Fruit fly (Drosophila melanogaster) whole organism, embryonic: ENCODE measurements around the gene CG32700.

Experiments
- Abd-B ChIP-seq: fragments of 200-800 bp; sonication (Bioruptor generic); optimal IDR thresholded peaks from 2 replicates; lab custom pipeline; 2018; ENCODE audit warnings: missing biosample characterization, mild to moderate bottlenecking, missing genetic modification characterization, moderate library complexity
- Asciz ChIP-seq: fragments of 200-800 bp; sonication (Bioruptor generic); optimal IDR thresholded peaks from 2 replicates; lab custom pipeline; 2017; ENCODE audit warnings: missing biosample characterization, mild to moderate bottlenecking, missing genetic modification characterization, missing genetic modification reagents
- B-H2 ChIP-seq: fragments of 200-800 bp; sonication (Bioruptor generic); optimal IDR thresholded peaks from 2 replicates; lab custom pipeline; 2018; ENCODE audit warnings: missing biosample characterization, mild to moderate bottlenecking, missing genetic modification characterization
- BEAF-32 ChIP-seq: fragments of 200-800 bp; sonication (Bioruptor generic); optimal IDR thresholded peaks from 3 replicates; lab custom pipeline; 2017; ENCODE audit warnings: missing biosample characterization, missing genetic modification characterization, mild to moderate bottlenecking, moderate library complexity, missing genetic modification reagents
- CG10147 ChIP-seq: fragments of 200-800 bp; sonication (Bioruptor generic); optimal IDR thresholded peaks from 2 replicates; lab custom pipeline; 2019; ENCODE audit warnings: missing biosample characterization, mild to moderate bottlenecking, missing genetic modification characterization, moderate library complexity
- CG10366 ChIP-seq: fragments of 200-800 bp; sonication (Bioruptor generic); IDR thresholded peaks from 2 replicates; pipeline ENCODE4 v1.3.6; 2022; ENCODE audit warnings: missing biosample characterization, missing genetic modification characterization
- CG13624 ChIP-seq: fragments of 200-800 bp; sonication (Bioruptor generic); optimal IDR thresholded peaks from 2 replicates; lab custom pipeline; 2016; ENCODE audit warnings: missing biosample characterization, missing genetic modification characterization
- CG14441 ChIP-seq: fragments of 200-800 bp; sonication (Bioruptor generic); IDR thresholded peaks from 2 replicates; pipeline ENCODE4 v1.3.6; 2022; ENCODE audit warnings: missing biosample characterization, missing genetic modification characterization
- CG17829 ChIP-seq: fragments of 200-800 bp; optimal IDR thresholded peaks from 2 replicates; lab custom pipeline; 2019; ENCODE audit warnings: missing biosample characterization, mild to moderate bottlenecking, missing genetic modification characterization, moderate library complexity
- CG18262 ChIP-seq: fragments of 200-800 bp; optimal IDR thresholded peaks from 3 replicates; lab custom pipeline; 2019; ENCODE audit warnings: missing biosample characterization, mild to moderate bottlenecking, missing genetic modification characterization, moderate library complexity
- CG32767 ChIP-seq: fragments of 200-800 bp; sonication (Bioruptor generic); IDR thresholded peaks from 2 replicates; pipeline ENCODE4 v1.3.6; 2022; ENCODE audit warnings: missing biosample characterization, missing genetic modification characterization
- CG34376 ChIP-seq: fragments of 200-800 bp; sonication (Bioruptor generic); optimal IDR thresholded peaks from 2 replicates; lab custom pipeline; 2018; ENCODE audit warnings: missing biosample characterization, mild to moderate bottlenecking, missing genetic modification characterization
- CG3838 ChIP-seq: fragments of 200-800 bp; sonication (Bioruptor generic); optimal IDR thresholded peaks from 3 replicates; lab custom pipeline; 2016; ENCODE audit warnings: missing biosample characterization, missing genetic modification characterization
- CG42726 ChIP-seq: fragments of 200-800 bp; sonication (Bioruptor generic); IDR thresholded peaks from 2 replicates; pipeline ENCODE4 v1.3.6; 2022; ENCODE audit warnings: missing biosample characterization, missing genetic modification characterization; ENCODE audit not compliant: partially characterized antibody
- CG4282 ChIP-seq: fragments of 200-800 bp; sonication (Bioruptor generic); optimal IDR thresholded peaks from 2 replicates; lab custom pipeline; 2016; ENCODE audit warnings: missing biosample characterization, missing genetic modification characterization
- CG4707 ChIP-seq: fragments of 200-800 bp; sonication (Bioruptor generic); optimal IDR thresholded peaks from 2 replicates; lab custom pipeline; 2018; ENCODE audit warnings: missing biosample characterization, mild to moderate bottlenecking, missing genetic modification characterization, moderate library complexity
- CG5953 ChIP-seq: fragments of 200-800 bp; sonication (Bioruptor generic); IDR thresholded peaks from 2 replicates; pipeline ENCODE4 v1.3.6; 2022; ENCODE audit warnings: missing biosample characterization, missing genetic modification characterization
- CG7357 ChIP-seq: fragments of 200-800 bp; sonication (Bioruptor generic); IDR thresholded peaks from 3 replicates; pipeline ENCODE4 v1.3.6; 2022; ENCODE audit warnings: missing biosample characterization, missing genetic modification characterization
- D19A ChIP-seq: fragments of 200-800 bp; optimal IDR thresholded peaks from 3 replicates; lab custom pipeline; 2019; ENCODE audit warnings: missing biosample characterization, mild to moderate bottlenecking, missing genetic modification characterization, moderate library complexity
- Dad ChIP-seq: fragments of 200-800 bp; sonication (Bioruptor generic); optimal IDR thresholded peaks from 3 replicates; lab custom pipeline; 2016; ENCODE audit warnings: missing biosample characterization, missing genetic modification characterization
- Deaf1 ChIP-seq: fragments of 200-800 bp; optimal IDR thresholded peaks from 3 replicates; lab custom pipeline; 2019; ENCODE audit warnings: missing biosample characterization, mild to moderate bottlenecking, missing genetic modification characterization, moderate library complexity
- Dek ChIP-seq: fragments of 200-800 bp; sonication (Bioruptor generic); optimal IDR thresholded peaks from 3 replicates; lab custom pipeline; 2019; ENCODE audit warnings: missing biosample characterization, mild to moderate bottlenecking, missing genetic modification characterization, moderate library complexity
- Gsc ChIP-seq: fragments of 200-800 bp; sonication (Bioruptor generic); IDR thresholded peaks from 2 replicates; pipeline ENCODE4 v1.3.6; 2022; ENCODE audit warnings: missing biosample characterization, missing genetic modification characterization
- HHEX ChIP-seq: fragments of 200-800 bp; sonication (Bioruptor generic); optimal IDR thresholded peaks from 3 replicates; lab custom pipeline; 2017; ENCODE audit warnings: missing biosample characterization, mild to moderate bottlenecking, missing genetic modification characterization, missing genetic modification reagents
- Jarid2 ChIP-seq: fragments of 200-800 bp; sonication (Bioruptor generic); optimal IDR thresholded peaks from 3 replicates; lab custom pipeline; 2017; ENCODE audit warnings: mild to moderate bottlenecking, missing biosample characterization, missing genetic modification reagents, missing genetic modification characterization
- Optix ChIP-seq: fragments of 200-800 bp; sonication (Bioruptor generic); IDR thresholded peaks from 3 replicates; pipeline ENCODE4 v1.3.6; 2022; ENCODE audit warnings: missing biosample characterization, missing genetic modification characterization
- Scr ChIP-seq: fragments of 200-800 bp; sonication (Bioruptor generic); IDR thresholded peaks from 2 replicates; pipeline ENCODE4 v1.3.6; 2022; ENCODE audit warnings: missing biosample characterization, missing genetic modification characterization; ENCODE audit not compliant: partially characterized antibody
- Sox102F ChIP-seq: fragments of 200-800 bp; sonication (Bioruptor generic); optimal IDR thresholded peaks from 2 replicates; lab custom pipeline; 2018; ENCODE audit warnings: missing biosample characterization, mild to moderate bottlenecking, missing genetic modification characterization, moderate library complexity
- al ChIP-seq: fragments of 200-800 bp; sonication (Bioruptor generic); IDR thresholded peaks from 2 replicates; pipeline ENCODE4 v1.3.6; 2022; ENCODE audit warnings: missing biosample characterization, missing genetic modification characterization
- ase ChIP-seq: fragments of 200-800 bp; sonication (Bioruptor generic); IDR thresholded peaks from 3 replicates; pipeline ENCODE4 v1.3.6; 2022; ENCODE audit warnings: missing biosample characterization, missing genetic modification characterization
- ato ChIP-seq: fragments of 200-800 bp; sonication (Bioruptor generic); IDR thresholded peaks from 2 replicates; pipeline ENCODE4 v1.3.6; 2022; ENCODE audit warnings: missing biosample characterization, missing genetic modification characterization; ENCODE audit not compliant: partially characterized antibody
- bcd ChIP-seq: fragments of 200-800 bp; sonication (Bioruptor generic); optimal IDR thresholded peaks from 2 replicates; lab custom pipeline; 2017; ENCODE audit warnings: missing biosample characterization, mild to moderate bottlenecking, missing genetic modification characterization
- corto ChIP-seq: fragments of 200-800 bp; sonication (Bioruptor generic); optimal IDR thresholded peaks from 2 replicates; lab custom pipeline; 2016; ENCODE audit warnings: missing biosample characterization, mild to moderate bottlenecking, missing genetic modification characterization, moderate library complexity
- dmrt99B ChIP-seq: fragments of 200-800 bp; sonication (Bioruptor generic); optimal IDR thresholded peaks from 2 replicates; lab custom pipeline; 2018; ENCODE audit warnings: missing biosample characterization, mild to moderate bottlenecking, missing genetic modification characterization, moderate library complexity
- emc ChIP-seq: fragments of 200-800 bp; sonication (Bioruptor generic); optimal IDR thresholded peaks from 2 replicates; lab custom pipeline; 2016; ENCODE audit warnings: missing biosample characterization, missing genetic modification characterization
- eyg ChIP-seq: fragments of 200-800 bp; sonication (Bioruptor generic); optimal IDR thresholded peaks from 3 replicates; lab custom pipeline; 2016; ENCODE audit warnings: missing biosample characterization, missing genetic modification characterization
- gcm ChIP-seq: fragments of 200-800 bp; sonication (Bioruptor generic); optimal IDR thresholded peaks from 2 replicates; lab custom pipeline; 2019; ENCODE audit warnings: missing biosample characterization, mild to moderate bottlenecking, missing genetic modification characterization, moderate library complexity
- gt ChIP-seq: fragments of 200-800 bp; sonication (Bioruptor generic); IDR thresholded peaks from 2 replicates; pipeline ENCODE4 v1.3.6; 2022; ENCODE audit warnings: missing biosample characterization, missing genetic modification characterization
- kni ChIP-seq: fragments of 200-800 bp; sonication (Bioruptor generic); optimal IDR thresholded peaks from 3 replicates; lab custom pipeline; 2017; ENCODE audit warnings: mild to moderate bottlenecking, missing biosample characterization, missing genetic modification reagents, missing genetic modification characterization
- lov ChIP-seq, 2 experiments: fragments of 200-800 bp in 1 of 2; fragments of >200 bp in 1 of 2; sonication (Bioruptor generic) in 1 of 2; IDR thresholded peaks in 1 of 2; optimal IDR thresholded peaks in 1 of 2; 2 replicates in 1 of 2; 3 replicates in 1 of 2; pipeline versions ENCODE4 v1.3.6 to Lab custom; 2017 to 2022; ENCODE audit warnings: missing biosample characterization in 1 of 2, missing genetic modification characterization in 1 of 2
- oc ChIP-seq: fragments of 200-800 bp; sonication (Bioruptor generic); optimal IDR thresholded peaks from 2 replicates; lab custom pipeline; 2018; ENCODE audit warnings: missing biosample characterization, mild to moderate bottlenecking, missing genetic modification characterization, moderate library complexity
- onecut ChIP-seq: fragments of 200-800 bp; sonication (Bioruptor generic); IDR thresholded peaks from 2 replicates; pipeline ENCODE4 v1.3.6; 2022; ENCODE audit warnings: missing biosample characterization, missing genetic modification characterization
- sd ChIP-seq: fragments of 200-800 bp; sonication (Bioruptor generic); optimal IDR thresholded peaks from 3 replicates; lab custom pipeline; 2018; ENCODE audit warnings: missing biosample characterization, mild to moderate bottlenecking, missing genetic modification characterization, moderate library complexity
- shn ChIP-seq: fragments of 200-800 bp; sonication (Bioruptor generic); optimal IDR thresholded peaks from 3 replicates; lab custom pipeline; 2016; ENCODE audit warnings: missing biosample characterization, missing genetic modification characterization
- sob ChIP-seq: fragments of 200-800 bp; sonication (Bioruptor generic); IDR thresholded peaks from 2 replicates; pipeline ENCODE4 v1.3.6; 2022; ENCODE audit warnings: missing biosample characterization, missing genetic modification characterization
- sug ChIP-seq: fragments of 200-800 bp; optimal IDR thresholded peaks from 2 replicates; lab custom pipeline; 2019; ENCODE audit warnings: missing biosample characterization, mild to moderate bottlenecking, missing genetic modification characterization, moderate library complexity
- tin ChIP-seq: fragments of 200-800 bp; sonication (Bioruptor generic); optimal IDR thresholded peaks from 3 replicates; lab custom pipeline; 2016; ENCODE audit warnings: missing biosample characterization, missing genetic modification characterization
- tna ChIP-seq: fragments of 200-800 bp; sonication (Bioruptor generic); IDR thresholded peaks from 2 replicates; pipeline ENCODE4 v1.3.6; 2022; ENCODE audit warnings: missing biosample characterization, missing genetic modification characterization; ENCODE audit not compliant: partially characterized antibody

Gene CG32700

dm6 chrX:9583440-9584103 is 32.9 kb upstream of the CG32700 start (continued):
- no peak for TF ChIP-seq eyg (GFP tag; lab: Kevin White, UChicago)
- peak; percentile 17 for TF ChIP-seq shn (GFP tag; lab: Kevin White, UChicago)
- TF ChIP-seq ato (GFP tag; lab: Robert Waterston, UW) = no peak
- peak; percentile 94 for TF ChIP-seq CG10147 (GFP tag; lab: Kevin White, UChicago)
- peak; percentile 91 for TF ChIP-seq D19A (tag; lab: Kevin White, UChicago)
- TF ChIP-seq BEAF-32 (GFP tag; lab: Kevin White, UChicago) = peak; percentile 12
- TF ChIP-seq emc (GFP tag; lab: Kevin White, UChicago) = peak; percentile 6
- peak; percentile 93 for TF ChIP-seq Sox102F (GFP tag; lab: Kevin White, UChicago)
- TF ChIP-seq CG10366 (GFP tag; lab: Robert Waterston, UW) = peak; percentile 94
- peak; percentile 93 for TF ChIP-seq gcm (GFP tag; lab: Kevin White, UChicago)
- TF ChIP-seq Scr (GFP tag; lab: Robert Waterston, UW) = no peak
- peak; percentile 88 for TF ChIP-seq tin
- peak; percentile 91 for TF ChIP-seq CG32767 (GFP tag; lab: Robert Waterston, UW)
- peak; percentile 94 for TF ChIP-seq Dek (tag; lab: Kevin White, UChicago)
- TF ChIP-seq CG14441 (GFP tag; lab: Robert Waterston, UW) = peak; percentile 93
- TF ChIP-seq CG7357 (GFP tag; lab: Robert Waterston, UW) = peak; percentile 84
- no peak for TF ChIP-seq CG4282
- no peak for TF ChIP-seq lov (optimal IDR thresholded peaks at IDR 0.05; lab: Kevin White, UChicago)
- peak; percentile 82; the same call in 2 of the 3 replicates for TF ChIP-seq lov (GFP tag; IDR thresholded peaks at IDR 0.05; lab: Robert Waterston, UW)
- TF ChIP-seq Gsc (GFP tag; lab: Robert Waterston, UW) = peak; percentile 65
- TF ChIP-seq kni (GFP tag; lab: Kevin White, UChicago) = peak; percentile 93
- TF ChIP-seq al (GFP tag; lab: Robert Waterston, UW) = peak; percentile 90
- TF ChIP-seq HHEX (GFP tag; lab: Kevin White, UChicago) = peak; percentile 96
- peak; percentile 95 for TF ChIP-seq bcd
- TF ChIP-seq Asciz (GFP tag; lab: Kevin White, UChicago) = peak; percentile 94
- TF ChIP-seq ase = peak; percentile 87
- TF ChIP-seq Dad (GFP tag; lab: Kevin White, UChicago) = peak; percentile 46
- peak; percentile 94 for TF ChIP-seq sob (GFP tag; lab: Robert Waterston, UW)
- peak; percentile 68 for TF ChIP-seq corto (GFP tag; lab: Kevin White, UChicago)
- TF ChIP-seq dmrt99B (tag; lab: Kevin White, UChicago) = peak; percentile 97
- TF ChIP-seq CG34376 (GFP tag; lab: Kevin White, UChicago) = peak; percentile 92
- TF ChIP-seq CG3838 = peak; percentile 45
- peak; percentile 74 for TF ChIP-seq Deaf1 (tag; lab: Kevin White, UChicago)
- peak; percentile 93 for TF ChIP-seq sug
- TF ChIP-seq oc (tag; lab: Kevin White, UChicago) = peak; percentile 91
- TF ChIP-seq Optix = peak; percentile 92
- peak; percentile 89 for TF ChIP-seq CG5953
- no peak for TF ChIP-seq CG42726 (GFP tag; lab: Robert Waterston, UW)
- peak; percentile 90 for TF ChIP-seq onecut (GFP tag; lab: Robert Waterston, UW)
- TF ChIP-seq B-H2 (GFP tag; lab: Kevin White, UChicago) = peak; percentile 90
- TF ChIP-seq Jarid2 (GFP tag; lab: Kevin White, UChicago) = peak; percentile 86
- TF ChIP-seq gt (GFP tag; lab: Robert Waterston, UW) = peak; percentile 66
- TF ChIP-seq CG13624 (GFP tag; lab: Kevin White, UChicago) = peak; percentile 45
- TF ChIP-seq Abd-B (GFP tag; lab: Kevin White, UChicago) = peak; percentile 85
- TF ChIP-seq CG17829 (tag; lab: Kevin White, UChicago) = peak; percentile 94
- no peak for TF ChIP-seq tna
- peak; percentile 95 for TF ChIP-seq CG18262 (tag; lab: Kevin White, UChicago)
- peak; percentile 83 for TF ChIP-seq sd (tag; lab: Kevin White, UChicago)
- TF ChIP-seq CG4707 (GFP tag; lab: Kevin White, UChicago) = peak; percentile 73
